Worm (Caenorhabditis elegans) whole organism, late embryonic: ENCODE data around the gene K02E11.6.

Source experiments
- F13H6.1 ChIP-seq: sonication (generic microtip); optimal IDR thresholded peaks from 2 replicates; lab custom pipeline; 2016; ENCODE audit warnings: missing genetic modification characterization, missing compliant biosample characterization
- K02D7.2 ChIP-seq: sonication (generic microtip); optimal IDR thresholded peaks from 2 replicates; lab custom pipeline; 2017; ENCODE audit warnings: mild to moderate bottlenecking, missing genetic modification characterization, missing compliant biosample characterization
- K09A11.1 ChIP-seq: sonication (generic microtip); optimal IDR thresholded peaks from 2 replicates; lab custom pipeline; 2017; ENCODE audit warnings: antibody characterized with exemption, mild to moderate bottlenecking, missing genetic modification characterization, missing compliant biosample characterization; ENCODE audit not compliant: insufficient read depth
- T23F11.4 ChIP-seq: fragments of 200-800 bp; sonication (Bioruptor generic); optimal IDR thresholded peaks from 2 replicates; lab custom pipeline; 2018; ENCODE audit warnings: mild to moderate bottlenecking, missing genetic modification characterization, missing compliant biosample characterization
- ceh-19 ChIP-seq: fragments of 200-800 bp; sonication (Bioruptor generic); optimal IDR thresholded peaks from 2 replicates; lab custom pipeline; 2018; ENCODE audit warnings: mild to moderate bottlenecking, missing genetic modification characterization, missing compliant biosample characterization
- ceh-2 ChIP-seq: sonication (generic microtip); optimal IDR thresholded peaks from 2 replicates; lab custom pipeline; 2016; ENCODE audit warnings: missing genotype, missing genetic modification characterization, missing compliant biosample characterization
- ceh-22 ChIP-seq: sonication (generic microtip); optimal IDR thresholded peaks from 2 replicates; lab custom pipeline; 2017; ENCODE audit warnings: missing biosample characterization, missing genetic modification characterization
- ceh-24 ChIP-seq: sonication (generic microtip); optimal IDR thresholded peaks from 2 replicates; lab custom pipeline; 2016; ENCODE audit warnings: mild to moderate bottlenecking, missing genetic modification characterization, missing compliant biosample characterization
- ceh-30 ChIP-seq: fragments of 150-350 bp; optimal IDR thresholded peaks from 2 replicates; lab custom pipeline; 2014; ENCODE audit warnings: missing biosample characterization, missing genetic modification characterization
- ceh-31 ChIP-seq: sonication (generic microtip); optimal IDR thresholded peaks from 2 replicates; lab custom pipeline; 2016; ENCODE audit warnings: missing genetic modification characterization, missing compliant biosample characterization
- ceh-45 ChIP-seq: fragments of 200-800 bp; sonication (Bioruptor generic); IDR thresholded peaks from 2 replicates; pipeline ENCODE4 v1.3.6; 2022; ENCODE audit warnings: missing genetic modification reagents, missing genetic modification characterization, missing compliant biosample characterization
- ceh-48 ChIP-seq: sonication (generic microtip); optimal IDR thresholded peaks from 2 replicates; lab custom pipeline; 2016; ENCODE audit warnings: missing genetic modification characterization, inconsistent platforms, missing compliant biosample characterization
- ceh-6 ChIP-seq: fragments of 200-800 bp; sonication (Bioruptor generic); optimal IDR thresholded peaks from 2 replicates; lab custom pipeline; 2018; ENCODE audit warnings: mild to moderate bottlenecking, missing genetic modification characterization, missing compliant biosample characterization
- ceh-9 ChIP-seq: sonication (generic microtip); optimal IDR thresholded peaks from 2 replicates; lab custom pipeline; 2016; ENCODE audit warnings: mild to moderate bottlenecking, missing genetic modification characterization, inconsistent platforms, missing compliant biosample characterization
- che-1 ChIP-seq: sonication (generic microtip); optimal IDR thresholded peaks from 2 replicates; lab custom pipeline; 2016; ENCODE audit warnings: mild to moderate bottlenecking, missing genetic modification characterization, missing compliant biosample characterization
- dve-1 ChIP-seq: sonication (generic microtip); optimal IDR thresholded peaks from 2 replicates; lab custom pipeline; 2017; ENCODE audit warnings: antibody characterized with exemption, mild to moderate bottlenecking, missing genetic modification characterization, missing compliant biosample characterization
- elt-2 ChIP-seq: sonication (generic microtip); optimal IDR thresholded peaks from 2 replicates; lab custom pipeline; 2016; ENCODE audit warnings: missing genetic modification reagents, missing genetic modification characterization, missing compliant biosample characterization
- elt-4 ChIP-seq: sonication (generic microtip); optimal IDR thresholded peaks from 2 replicates; lab custom pipeline; 2016; ENCODE audit warnings: missing genetic modification characterization, missing compliant biosample characterization
- eyg-1 ChIP-seq: sonication (generic microtip); optimal IDR thresholded peaks from 2 replicates; lab custom pipeline; 2016; ENCODE audit warnings: missing genotype, missing genetic modification characterization, missing compliant biosample characterization
- fkh-10 ChIP-seq: fragments of 150-350 bp; optimal IDR thresholded peaks from 2 replicates; lab custom pipeline; 2014; ENCODE audit warnings: missing biosample characterization, missing genetic modification reagents, missing genetic modification characterization
- fkh-6 ChIP-seq: sonication (generic microtip); optimal IDR thresholded peaks from 2 replicates; lab custom pipeline; 2016; ENCODE audit warnings: missing genetic modification characterization, missing compliant biosample characterization
- hlh-15 ChIP-seq: sonication (generic microtip); optimal IDR thresholded peaks from 2 replicates; lab custom pipeline; 2016; ENCODE audit warnings: missing genetic modification characterization, missing compliant biosample characterization
- hlh-30 ChIP-seq: sonication (generic microtip); optimal IDR thresholded peaks from 2 replicates; lab custom pipeline; 2017; ENCODE audit warnings: antibody characterized with exemption, missing genetic modification characterization, missing compliant biosample characterization; ENCODE audit not compliant: insufficient read depth
- madf-2 ChIP-seq: sonication (generic microtip); optimal IDR thresholded peaks from 2 replicates; lab custom pipeline; 2017; ENCODE audit warnings: missing genetic modification characterization, missing compliant biosample characterization
- mec-3 ChIP-seq: sonication (generic microtip); optimal IDR thresholded peaks from 2 replicates; lab custom pipeline; 2016; ENCODE audit warnings: borderline replicate concordance, missing genetic modification characterization, missing compliant biosample characterization
- nfya-1 ChIP-seq: sonication (generic microtip); optimal IDR thresholded peaks from 2 replicates; lab custom pipeline; 2017; ENCODE audit warnings: missing genetic modification characterization, mild to moderate bottlenecking, missing compliant biosample characterization, antibody characterized with exemption, moderate library complexity
- nhr-232 ChIP-seq: sonication (generic microtip); optimal IDR thresholded peaks from 2 replicates; lab custom pipeline; 2016; ENCODE audit warnings: missing genetic modification characterization, missing compliant biosample characterization
- npax-4 ChIP-seq: sonication (generic microtip); optimal IDR thresholded peaks from 2 replicates; lab custom pipeline; 2016; ENCODE audit warnings: missing genetic modification characterization, missing compliant biosample characterization
- pag-3 ChIP-seq: sonication (generic microtip); optimal IDR thresholded peaks from 2 replicates; lab custom pipeline; 2016; ENCODE audit warnings: missing compliant biosample characterization, missing genetic modification characterization, borderline replicate concordance
- pat-9 ChIP-seq: fragments of 200-800 bp; sonication (Bioruptor generic); optimal IDR thresholded peaks from 2 replicates; lab custom pipeline; 2018; ENCODE audit warnings: mild to moderate bottlenecking, missing genetic modification characterization, moderate library complexity, missing compliant biosample characterization
- pax-1 ChIP-seq: fragments of 150-350 bp; optimal IDR thresholded peaks from 2 replicates; lab custom pipeline; 2014; ENCODE audit warnings: missing biosample characterization, missing genetic modification characterization
- pqm-1 ChIP-seq: sonication (generic microtip); optimal IDR thresholded peaks from 2 replicates; lab custom pipeline; 2016; ENCODE audit warnings: missing genetic modification characterization, missing compliant biosample characterization
- ref-2 ChIP-seq: sonication (generic microtip); optimal IDR thresholded peaks from 2 replicates; lab custom pipeline; 2016; ENCODE audit warnings: missing genetic modification characterization, missing compliant biosample characterization
- sox-2 ChIP-seq: fragments of 200-800 bp; sonication (Bioruptor generic); IDR thresholded peaks from 2 replicates; pipeline ENCODE4 v1.3.6; 2022; ENCODE audit warnings: missing genetic modification reagents, missing genetic modification characterization, missing compliant biosample characterization
- sox-4 ChIP-seq: sonication (generic microtip); optimal IDR thresholded peaks from 2 replicates; lab custom pipeline; 2017; ENCODE audit warnings: mild to moderate bottlenecking, missing genetic modification characterization, inconsistent platforms, missing compliant biosample characterization
- syd-9 ChIP-seq: sonication (generic microtip); optimal IDR thresholded peaks from 2 replicates; lab custom pipeline; 2016; ENCODE audit warnings: mild to moderate bottlenecking, missing genetic modification characterization, moderate library complexity, missing compliant biosample characterization
- tbx-2 ChIP-seq: sonication (generic microtip); optimal IDR thresholded peaks from 2 replicates; lab custom pipeline; 2016; ENCODE audit warnings: missing genetic modification characterization, missing compliant biosample characterization
- tbx-7 ChIP-seq: sonication (generic microtip); optimal IDR thresholded peaks from 2 replicates; lab custom pipeline; 2016; ENCODE audit warnings: missing genotype, missing genetic modification characterization, missing compliant biosample characterization
- ttx-3 ChIP-seq: sonication (generic microtip); optimal IDR thresholded peaks from 2 replicates; lab custom pipeline; 2016; ENCODE audit warnings: missing genetic modification reagents, missing genetic modification characterization, missing compliant biosample characterization
- unc-3 ChIP-seq, 2 experiments: fragments of 200-800 bp in 1 of 2; sonication (Bioruptor generic) in 1 of 2; sonication (generic microtip) in 1 of 2; conservative IDR thresholded peaks in 1 of 2; optimal IDR thresholded peaks in 1 of 2; 2 replicates each; pipeline versions ENCODE4 v1.3.6 to Lab custom; 2016 to 2022; ENCODE audit warnings: missing compliant biosample characterization in 2 of 2, missing genetic modification characterization in 2 of 2, missing genetic modification reagents in 1 of 2
- unc-55 ChIP-seq: sonication (generic microtip); optimal IDR thresholded peaks from 2 replicates; lab custom pipeline; 2017; ENCODE audit warnings: missing biosample characterization, missing genetic modification reagents, missing genetic modification characterization
- zip-5 ChIP-seq: sonication (generic microtip); optimal IDR thresholded peaks from 2 replicates; lab custom pipeline; 2016; ENCODE audit warnings: missing genetic modification characterization, missing compliant biosample characterization
- ztf-16 ChIP-seq: sonication (generic microtip); optimal IDR thresholded peaks from 2 replicates; lab custom pipeline; 2017; ENCODE audit warnings: missing genetic modification characterization, missing compliant biosample characterization

Gene K02E11.6

ce11 chrV:14243904-14244303 lies 4.7 kb upstream of the K02E11.6 start, which contains the start of gene sre-7:
sre-7 (plus strand) TSS chrV:14244204.
- TF ChIP-seq ceh-9 (tag; lab: Kevin White, UChicago) (no peak), K09A11.1 (tag; lab: Kevin White, UChicago) (no peak), npax-4 (tag; lab: Kevin White, UChicago) (no peak), ceh-30 (tag; lab: Kevin White, UChicago) (no peak), ceh-45 (GFP tag; lab: Robert Waterston, UW) (no peak), tbx-7 (tag; lab: Kevin White, UChicago) (no peak), hlh-15 (tag; lab: Kevin White, UChicago) (no peak), ceh-22 (tag; lab: Kevin White, UChicago) (no peak)

- TF ChIP-seq ceh-6 (GFP tag; lab: Kevin White, UChicago) (no peak), ceh-31 (tag; lab: Kevin White, UChicago) (no peak), fkh-6 (tag; lab: Kevin White, UChicago) (no peak), nhr-232 (tag; lab: Kevin White, UChicago) (no peak), T23F11.4 (no peak), nfya-1 (tag; lab: Kevin White, UChicago) (no peak), sox-4 (tag; lab: Kevin White, UChicago) (no peak), madf-2 (tag; lab: Kevin White, UChicago) (no peak), elt-4 (tag; lab: Kevin White, UChicago) (no peak)
Observed at ce11 chrV:14246761-14247160, 1.8 kb upstream of the K02E11.6 start, which contains the start of gene K02E11.3. K02E11.3 (minus strand) TSS chrV:14246861.

- TF ChIP-seq ceh-24 = no peak
- no peak for TF ChIP-seq unc-3 (GFP tag; conservative IDR thresholded peaks at IDR 0.05; lab: Robert Waterston, UW)
- no peak for TF ChIP-seq unc-3 (tag; optimal IDR thresholded peaks at IDR 0.05; lab: Kevin White, UChicago)
- no peak for TF ChIP-seq eyg-1 (tag; lab: Kevin White, UChicago)
- no peak for TF ChIP-seq T23F11.4
- TF ChIP-seq syd-9 (tag; lab: Kevin White, UChicago) = no peak
- TF ChIP-seq pax-1 (tag; lab: Kevin White, UChicago) = no peak
- no peak for TF ChIP-seq pqm-1 (tag; lab: Kevin White, UChicago)
- no peak for TF ChIP-seq sox-2 (GFP tag; lab: Robert Waterston, UW)
- no peak for TF ChIP-seq elt-2
- no peak for TF ChIP-seq zip-5
- TF ChIP-seq nfya-1 (tag; lab: Kevin White, UChicago) = no peak
- TF ChIP-seq nhr-232 (tag; lab: Kevin White, UChicago) = no peak
- TF ChIP-seq hlh-30 (tag; lab: Kevin White, UChicago) = no peak
- no peak for TF ChIP-seq ttx-3 (tag; lab: Kevin White, UChicago)
- no peak for TF ChIP-seq pag-3
- TF ChIP-seq pat-9 (tag; lab: Kevin White, UChicago) = no peak
Observed at ce11 chrV:14248025-14248424, 577 bp upstream of the K02E11.6 start, which contains the start of gene K02E11.4. K02E11.4 (minus strand) TSS chrV:14248125.

- TF ChIP-seq tbx-7 (tag; lab: Kevin White, UChicago) = no peak
- TF ChIP-seq che-1 (tag; lab: Kevin White, UChicago) = no peak
- no peak for TF ChIP-seq K02D7.2 (tag; lab: Kevin White, UChicago)
- TF ChIP-seq tbx-2 (tag; lab: Kevin White, UChicago) = no peak
- no peak for TF ChIP-seq ref-2 (tag; lab: Kevin White, UChicago)
- TF ChIP-seq unc-55 = no peak
- no peak for TF ChIP-seq ceh-48 (tag; lab: Kevin White, UChicago)
- no peak for TF ChIP-seq dve-1 (tag; lab: Kevin White, UChicago)
- no peak for TF ChIP-seq ttx-3 (tag; lab: Kevin White, UChicago)
- TF ChIP-seq mec-3 (tag; lab: Kevin White, UChicago) = no peak
- no peak for TF ChIP-seq hlh-30 (tag; lab: Kevin White, UChicago)
- TF ChIP-seq ceh-2 (tag; lab: Kevin White, UChicago) = no peak
- no peak for TF ChIP-seq K09A11.1 (tag; lab: Kevin White, UChicago)
- no peak for TF ChIP-seq F13H6.1
- no peak for TF ChIP-seq T23F11.4
- TF ChIP-seq ceh-19 (GFP tag; lab: Kevin White, UChicago) = no peak
- no peak for TF ChIP-seq ztf-16 (tag; lab: Kevin White, UChicago)
- TF ChIP-seq fkh-10 (GFP tag; lab: Kevin White, UChicago) = no peak
Observed at ce11 chrV:14252025-14252424, 3.4 kb downstream of the K02E11.6 start, which contains the start of gene K02E11.5. K02E11.5 (plus strand) TSS chrV:14252325.
